Worm (Caenorhabditis elegans) whole organism, L4/young adult: ENCODE results near the gene dph-3.

Source experiments
- W03F9.2 ChIP-seq: fragments of 150-350 bp; optimal IDR thresholded peaks from 2 replicates; lab custom pipeline; 2014; ENCODE audit warnings: missing biosample characterization, missing genetic modification characterization
- dao-5 ChIP-seq: sonication (generic microtip); optimal IDR thresholded peaks from 2 replicates; lab custom pipeline; 2016; ENCODE audit warnings: missing genotype, missing genetic modification characterization, moderate library complexity, missing compliant biosample characterization
- him-1 ChIP-seq: sonication (generic microtip); optimal IDR thresholded peaks from 2 replicates; lab custom pipeline; 2016; ENCODE audit warnings: missing genotype, missing genetic modification reagents, missing genetic modification characterization, missing compliant biosample characterization

The dph-3 gene

ce11 chrIV:9706704-9707197 is at the start of gene dph-3, which contains the start of gene dcaf-1:
TSS of gene dph-3 (plus strand) at chrIV:9707147.
TSS of gene dcaf-1 (minus strand) at chrIV:9706723.
- no peak for TF ChIP-seq dao-5
- peak; percentile 60 for TF ChIP-seq W03F9.2 (tag; lab: Kevin White, UChicago)
- no peak for TF ChIP-seq him-1 (tag; lab: Kevin White, UChicago)

ce11 chrIV:9657753-9658152 is 49.2 kb upstream of the dph-3 start, which contains the start of gene acc-1:
TSS of gene acc-1 (plus strand) at chrIV:9658053.
- no peak for TF ChIP-seq dao-5
- no peak for TF ChIP-seq him-1 (tag; lab: Kevin White, UChicago)
- TF ChIP-seq W03F9.2 (tag; lab: Kevin White, UChicago): no peak

ce11 chrIV:9659999-9660398 is 46.9 kb upstream of the dph-3 start:
- no peak for TF ChIP-seq W03F9.2 (tag; lab: Kevin White, UChicago)
- no peak for TF ChIP-seq him-1 (tag; lab: Kevin White, UChicago)
- no peak for TF ChIP-seq dao-5

- TF ChIP-seq W03F9.2 (tag; lab: Kevin White, UChicago): no peak
- TF ChIP-seq him-1 (tag; lab: Kevin White, UChicago): no peak
- no peak for TF ChIP-seq dao-5
Measured at ce11 chrIV:9667084-9667483, 39.9 kb upstream of the dph-3 start.

- no peak for TF ChIP-seq him-1 (tag; lab: Kevin White, UChicago)
- no peak for TF ChIP-seq W03F9.2 (tag; lab: Kevin White, UChicago)
Measured at ce11 chrIV:9668103-9668672, 38.8 kb upstream of the dph-3 start.

- TF ChIP-seq W03F9.2 (tag; lab: Kevin White, UChicago) (no peak), dao-5 (no peak), him-1 (tag; lab: Kevin White, UChicago) (no peak)
Measured at ce11 chrIV:9669969-9670368, 37.0 kb upstream of the dph-3 start.

- TF ChIP-seq him-1 (tag; lab: Kevin White, UChicago) (no peak), W03F9.2 (tag; lab: Kevin White, UChicago) (no peak), dao-5 (no peak)
Measured at ce11 chrIV:9671001-9671652, 35.8 kb upstream of the dph-3 start.

ce11 chrIV:9672434-9672833 is 34.5 kb upstream of the dph-3 start:
- TF ChIP-seq dao-5 (no peak), him-1 (tag; lab: Kevin White, UChicago) (no peak), W03F9.2 (tag; lab: Kevin White, UChicago) (no peak)

ce11 chrIV:9673206-9673605 is 33.7 kb upstream of the dph-3 start:
- TF ChIP-seq dao-5: no peak
- no peak for TF ChIP-seq him-1 (tag; lab: Kevin White, UChicago)
- TF ChIP-seq W03F9.2 (tag; lab: Kevin White, UChicago): no peak

- no peak for TF ChIP-seq W03F9.2 (tag; lab: Kevin White, UChicago)
- TF ChIP-seq dao-5: no peak
- no peak for TF ChIP-seq him-1 (tag; lab: Kevin White, UChicago)
Measured at ce11 chrIV:9673683-9674336, 33.1 kb upstream of the dph-3 start.

- TF ChIP-seq W03F9.2 (tag; lab: Kevin White, UChicago) (no peak), him-1 (tag; lab: Kevin White, UChicago) (no peak), dao-5 (no peak)
Measured at ce11 chrIV:9675572-9675971, 31.4 kb upstream of the dph-3 start, which contains the start of gene nhr-34. TSS of gene nhr-34 (minus strand) at chrIV:9675672.

ce11 chrIV:9676535-9676934 is 30.4 kb upstream of the dph-3 start:
- no peak for TF ChIP-seq W03F9.2 (tag; lab: Kevin White, UChicago)
- no peak for TF ChIP-seq him-1 (tag; lab: Kevin White, UChicago)
- TF ChIP-seq dao-5: no peak

ce11 chrIV:9677226-9677992 is 29.5 kb upstream of the dph-3 start:
- TF ChIP-seq W03F9.2 (tag; lab: Kevin White, UChicago): peak; percentile 49
- TF ChIP-seq him-1 (tag; lab: Kevin White, UChicago): peak; percentile 1
- no peak for TF ChIP-seq dao-5
